Worm (Caenorhabditis elegans) whole organism, late embryonic: Measurements from ENCODE around the gene srh-1.

Source experiments
- ama-1 ChIP-seq: fragments of 150-350 bp; optimal IDR thresholded peaks from 2 replicates; lab custom pipeline; 2014
- che-1 ChIP-seq: sonication (generic microtip); optimal IDR thresholded peaks from 2 replicates; lab custom pipeline; 2016; ENCODE audit warnings: mild to moderate bottlenecking, missing genetic modification characterization, missing compliant biosample characterization
- eyg-1 ChIP-seq: sonication (generic microtip); optimal IDR thresholded peaks from 2 replicates; lab custom pipeline; 2016; ENCODE audit warnings: missing genotype, missing genetic modification characterization, missing compliant biosample characterization
- fkh-6 ChIP-seq: sonication (generic microtip); optimal IDR thresholded peaks from 2 replicates; lab custom pipeline; 2016; ENCODE audit warnings: missing genetic modification characterization, missing compliant biosample characterization
- hlh-6 ChIP-seq: sonication (generic microtip); optimal IDR thresholded peaks from 2 replicates; lab custom pipeline; 2016; ENCODE audit warnings: missing genotype, missing genetic modification characterization, missing compliant biosample characterization
- odd-2 ChIP-seq: sonication (generic microtip); optimal IDR thresholded peaks from 2 replicates; lab custom pipeline; 2017; ENCODE audit warnings: antibody characterized with exemption, mild to moderate bottlenecking, missing genetic modification characterization, missing compliant biosample characterization
- pag-3 ChIP-seq: sonication (generic microtip); optimal IDR thresholded peaks from 2 replicates; lab custom pipeline; 2016; ENCODE audit warnings: missing compliant biosample characterization, missing genetic modification characterization, borderline replicate concordance
- pha-2 ChIP-seq: sonication (generic microtip); optimal IDR thresholded peaks from 2 replicates; lab custom pipeline; 2017; ENCODE audit warnings: mild to moderate bottlenecking, missing genetic modification characterization, missing compliant biosample characterization
- pha-4 ChIP-seq: fragments of 150-350 bp; optimal IDR thresholded peaks from 2 replicates; lab custom pipeline; 2018; ENCODE audit warnings: missing biosample characterization, missing genetic modification reagents, missing genetic modification characterization
- sdc-2 ChIP-seq: sonication (generic microtip); optimal IDR thresholded peaks from 2 replicates; lab custom pipeline; 2016; ENCODE audit warnings: missing genotype, missing genetic modification characterization, missing compliant biosample characterization
- sox-4 ChIP-seq: sonication (generic microtip); optimal IDR thresholded peaks from 2 replicates; lab custom pipeline; 2017; ENCODE audit warnings: mild to moderate bottlenecking, missing genetic modification characterization, inconsistent platforms, missing compliant biosample characterization
- tbx-2 ChIP-seq: sonication (generic microtip); optimal IDR thresholded peaks from 2 replicates; lab custom pipeline; 2016; ENCODE audit warnings: missing genetic modification characterization, missing compliant biosample characterization

DNA sequence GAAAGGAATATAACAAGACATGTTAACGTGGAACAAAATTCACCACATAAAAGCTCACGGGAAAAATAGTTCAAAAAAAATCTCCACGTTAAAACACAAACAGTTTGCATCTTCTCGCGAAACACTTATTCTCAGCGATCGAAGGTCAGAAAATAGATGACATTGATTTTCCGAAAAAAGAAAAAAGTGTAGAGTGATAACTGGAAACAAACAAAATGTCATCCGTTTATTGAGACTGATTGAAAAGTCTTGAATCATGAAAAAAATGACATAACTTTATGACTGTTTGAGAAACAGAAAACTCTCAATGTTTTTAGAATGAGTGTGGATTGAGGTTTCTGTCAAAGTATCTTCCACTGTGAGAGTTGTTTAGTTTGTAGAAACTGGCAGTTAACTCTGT, 32.1 kb downstream of the srh-1 start, which contains the start of gene C55A6.4:
- TF ChIP-seq fkh-6, result no peak
- TF ChIP-seq pag-3 (tag; lab: Kevin White, UChicago), result no peak
- no peak for TF ChIP-seq che-1 (tag; lab: Kevin White, UChicago)
- TF ChIP-seq eyg-1 (tag; lab: Kevin White, UChicago), result no peak
- TF ChIP-seq tbx-2 (tag; lab: Kevin White, UChicago), result no peak
- no peak for TF ChIP-seq sdc-2 (tag; lab: Kevin White, UChicago)
- TF ChIP-seq sox-4, result no peak
- no peak for TF ChIP-seq ama-1 (lab: Kevin White, UChicago)
- no peak for TF ChIP-seq pha-2 (tag; lab: Kevin White, UChicago)
- TF ChIP-seq hlh-6 (tag; lab: Kevin White, UChicago), result no peak
- no peak for TF ChIP-seq pha-4 (tag; lab: Kevin White, UChicago)
- TF ChIP-seq odd-2 (tag; lab: Kevin White, UChicago), result no peak
